Worm (Caenorhabditis elegans): Measurements from ENCODE around the gene F09E5.12.

Gene F09E5.12

DNA sequence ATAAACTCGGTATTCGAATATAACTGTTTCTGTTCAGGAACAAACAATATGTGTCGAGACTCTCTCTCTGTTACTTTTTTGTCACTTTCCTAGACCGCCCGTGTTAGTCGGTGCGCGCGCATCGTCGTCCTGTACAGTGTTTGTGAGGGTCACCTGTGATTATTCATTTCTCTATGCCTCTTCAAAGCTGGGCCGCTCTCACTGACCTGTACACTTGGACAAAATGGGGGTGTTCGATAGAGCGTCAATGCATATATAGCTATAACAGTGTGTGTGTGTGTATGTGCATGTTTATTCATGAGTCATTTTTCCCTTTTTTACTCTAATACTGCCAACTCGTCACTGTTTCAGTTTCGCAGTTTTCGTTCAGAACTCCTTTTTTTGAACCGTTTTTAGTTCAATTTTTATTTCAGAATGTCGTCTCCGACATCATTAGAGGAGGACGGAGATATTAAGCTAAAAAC lies 9.1 kb upstream of the F09E5.12 start, which contains the start of gene pkc-3 (continued):
- TF ChIP-seq lsy-2 (tag; optimal IDR thresholded peaks at IDR 0.05) = peak; percentile 40 to 74
- no peak for TF ChIP-seq ceh-28 (tag; optimal IDR thresholded peaks at IDR 0.05)
- TF ChIP-seq ceh-44 (GFP tag; IDR thresholded peaks at IDR 0.05) = no peak
- peak; percentile 70 for TF ChIP-seq ama-1 (optimal IDR thresholded peaks at IDR 0.05)
- TF ChIP-seq Y48G9A.11 (GFP tag; IDR thresholded peaks at IDR 0.05) = no peak
- TF ChIP-seq mdl-1 (tag; optimal IDR thresholded peaks at IDR 0.05) = peak; percentile 7 to 47
- TF ChIP-seq fkh-10 (GFP tag; optimal IDR thresholded peaks at IDR 0.05) = no peak
- peak; percentile 89 for TF ChIP-seq nhr-77 (tag; optimal IDR thresholded peaks at IDR 0.05)
- no peak for TF ChIP-seq saeg-2 (GFP tag; IDR thresholded peaks at IDR 0.05)
- TF ChIP-seq dpl-1 (GFP tag; optimal IDR thresholded peaks at IDR 0.05) = peak; percentile 38
- peak; percentile 85 for TF ChIP-seq dve-1 (tag; optimal IDR thresholded peaks at IDR 0.05; ENCODE audit: insufficient read depth)
- peak; percentile 86 for TF ChIP-seq mep-1 (tag; optimal IDR thresholded peaks at IDR 0.05)
- TF ChIP-seq ztf-7 (tag; optimal IDR thresholded peaks at IDR 0.05) = no peak
- TF ChIP-seq egl-43 (GFP tag; IDR thresholded peaks at IDR 0.05) = no peak
- TF ChIP-seq ctbp-1 (GFP tag; IDR thresholded peaks at IDR 0.05) = no peak
- peak; percentile 52 for TF ChIP-seq dmd-6 (GFP tag; IDR thresholded peaks at IDR 0.05)
- peak; percentile 59 for TF ChIP-seq nhr-102 (tag; optimal IDR thresholded peaks at IDR 0.05)
- peak; percentile 46 for TF ChIP-seq rbr-2 (tag; optimal IDR thresholded peaks at IDR 0.05)
- TF ChIP-seq madf-5 (GFP tag; IDR thresholded peaks at IDR 0.05) = no peak
- peak; percentile 99 for TF ChIP-seq aha-1 (tag)
- TF ChIP-seq mes-2 (tag; optimal IDR thresholded peaks at IDR 0.05; ENCODE audit: poor library complexity, severe bottlenecking) = peak; percentile 67
- no peak for TF ChIP-seq F26F4.8 (GFP tag; conservative IDR thresholded peaks at IDR 0.05)
- TF ChIP-seq nhr-6 (tag; optimal IDR thresholded peaks at IDR 0.05) = peak; percentile 93
- no peak for TF ChIP-seq ZK546.5 (tag; optimal IDR thresholded peaks at IDR 0.05)
- peak; percentile 15 for TF ChIP-seq unc-130 (GFP tag; optimal IDR thresholded peaks at IDR 0.05)
- TF ChIP-seq hlh-30 (tag; optimal IDR thresholded peaks at IDR 0.05; ENCODE audit: insufficient read depth) = peak; percentile 83
- TF ChIP-seq hlh-11 (tag; optimal IDR thresholded peaks at IDR 0.05) = peak; percentile 93
- TF ChIP-seq fos-1 (tag; optimal IDR thresholded peaks at IDR 0.05) = no peak
- peak; percentile 87 for TF ChIP-seq nhr-41 (GFP tag; IDR thresholded peaks at IDR 0.05)
- TF ChIP-seq F49E8.2 (tag; optimal IDR thresholded peaks at IDR 0.05; ENCODE audit: borderline replicate concordance) = no peak
- TF ChIP-seq mdt-29 (GFP tag; IDR thresholded peaks at IDR 0.05) = 0 out of 2 replicates have a peak, but pooled peaks have one; percentile 20
- TF ChIP-seq snpc-4 (tag; optimal IDR thresholded peaks at IDR 0.05) = no peak
- peak; percentile 86 for TF ChIP-seq mxl-3 (GFP tag; optimal IDR thresholded peaks at IDR 0.05)
- TF ChIP-seq lin-15B (tag; optimal IDR thresholded peaks at IDR 0.05) = no peak
- peak; percentile 51 for TF ChIP-seq spr-1 (tag; optimal IDR thresholded peaks at IDR 0.05)
- no peak for TF ChIP-seq tag-97 (GFP tag; IDR thresholded peaks at IDR 0.05)
- peak; percentile 93 for TF ChIP-seq nhr-28 (tag; optimal IDR thresholded peaks at IDR 0.05)
- TF ChIP-seq attf-4 (tag; optimal IDR thresholded peaks at IDR 0.05) = no peak
- no peak for TF ChIP-seq ceh-20 (GFP tag; IDR thresholded peaks at IDR 0.05)
- peak; percentile 42 for TF ChIP-seq spr-3 (GFP tag; optimal IDR thresholded peaks at IDR 0.05)
- TF ChIP-seq ceh-32 (tag; optimal IDR thresholded peaks at IDR 0.05; ENCODE audit: poor library complexity) = no peak
- TF ChIP-seq lir-3 (tag; optimal IDR thresholded peaks at IDR 0.05) = no peak
- no peak for TF ChIP-seq set-16 (GFP tag; IDR thresholded peaks at IDR 0.05)
- no peak for TF ChIP-seq sdz-12 (GFP tag; optimal IDR thresholded peaks at IDR 0.05)
- peak; percentile 54 for TF ChIP-seq lin-13 (GFP tag; optimal IDR thresholded peaks at IDR 0.05)
- no peak for TF ChIP-seq zip-2 (tag; optimal IDR thresholded peaks at IDR 0.05)
- peak; percentile 22 for TF ChIP-seq hif-1 (tag; optimal IDR thresholded peaks at IDR 0.05)
- TF ChIP-seq unc-62 (GFP tag; optimal IDR thresholded peaks at IDR 0.05 in 1 of 2) = peak in 1 of 2 experiments; percentile 19
- no peak for TF ChIP-seq unc-62 (tag; optimal IDR thresholded peaks at IDR 0.05)
- 0 out of 2 replicates have a peak, but pooled peaks have one; percentile 52 for TF ChIP-seq dmd-8 (GFP tag; IDR thresholded peaks at IDR 0.05)
- no peak for TF ChIP-seq egl-27 (tag; optimal IDR thresholded peaks at IDR 0.05)
- TF ChIP-seq D1046.2 (GFP tag; IDR thresholded peaks at IDR 0.05) = no peak
